ENCODE assay signal across 1 fruit fly cellular context in the genomic region with DNA sequence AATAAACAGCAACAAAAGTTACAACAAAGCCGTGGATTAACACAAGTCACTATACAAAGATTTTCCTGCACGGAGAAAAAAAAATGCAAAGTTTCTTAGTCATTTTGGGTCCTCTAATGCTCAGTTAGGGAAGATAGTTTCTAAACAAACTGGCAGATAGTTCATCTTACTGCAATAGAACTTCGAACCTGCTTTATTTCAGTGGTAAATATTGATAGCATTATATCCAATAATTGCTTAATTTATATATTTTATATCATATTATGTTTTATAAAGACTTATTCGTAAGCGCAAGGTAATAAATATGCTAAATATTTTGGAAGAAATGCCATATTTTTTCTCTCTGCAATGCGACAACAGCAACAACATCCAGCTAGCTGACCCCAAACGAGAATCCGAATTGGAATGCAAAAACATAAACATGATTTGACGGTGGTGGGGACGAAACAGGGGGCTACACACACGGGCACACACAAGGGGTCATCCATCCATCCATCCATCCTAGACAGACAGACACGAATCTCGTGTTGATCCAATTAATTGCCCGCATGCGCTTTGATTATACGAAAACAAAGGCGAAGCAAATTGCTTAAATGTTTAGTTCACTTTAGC.
TF ChIP-seq lines count a peak whose summit lies in the region.

No protein-coding gene starts in this region.

TF ChIP-seq in whole organism, embryonic, 481 proteins besides CTCF, POLR2A, EP300 and RAD21 (continued from another document and continues in another):
- TF ChIP-seq Poxn (GFP tag; IDR thresholded peaks at IDR 0.05; lab: Robert Waterston, UW) (no peak), eve (GFP tag; optimal IDR thresholded peaks at IDR 0.05; lab: Kevin White, UChicago) (no peak), Mrtf (GFP tag; IDR thresholded peaks at IDR 0.05; lab: Robert Waterston, UW) (0 out of 3 replicates have a peak, but pooled peaks have one; percentile 26), Chrac-16 (GFP tag; optimal IDR thresholded peaks at IDR 0.05; lab: Kevin White, UChicago) (peak; percentile 36), Hey (tag; optimal IDR thresholded peaks at IDR 0.05; lab: Kevin White, UChicago) (no peak), esg (GFP tag; conservative IDR thresholded peaks at IDR 0.05; lab: Robert Waterston, UW) (peak; percentile 79), CG7928 (GFP tag; optimal IDR thresholded peaks at IDR 0.05; lab: Kevin White, UChicago) (no peak), CG18599 (GFP tag; optimal IDR thresholded peaks at IDR 0.05; lab: Kevin White, UChicago) (peak; percentile 57), crol (GFP tag; IDR thresholded peaks at IDR 0.05; lab: Robert Waterston, UW) (0 out of 2 replicates have a peak, but pooled peaks have one; percentile 26), ash1 (GFP tag; optimal IDR thresholded peaks at IDR 0.05; lab: Kevin White, UChicago) (no peak), CG17385 (GFP tag; optimal IDR thresholded peaks at IDR 0.05; lab: Kevin White, UChicago) (peak; percentile 43), BEAF-32 (GFP tag; optimal IDR thresholded peaks at IDR 0.05; lab: Kevin White, UChicago) (no peak), CG14860 (GFP tag; IDR thresholded peaks at IDR 0.05; lab: Robert Waterston, UW; ENCODE audit: partially characterized antibody) (no peak), CG16779 (GFP tag; IDR thresholded peaks at IDR 0.05; lab: Robert Waterston, UW) (no peak), stc (GFP tag; IDR thresholded peaks at IDR 0.05; lab: Robert Waterston, UW) (peak; percentile 68; the same call in 1 of the 2 replicates), NK7.1 (GFP tag; optimal IDR thresholded peaks at IDR 0.05; lab: Kevin White, UChicago) (no peak), CG5953 (GFP tag; IDR thresholded peaks at IDR 0.05; lab: Robert Waterston, UW) (no peak), CG2875 (GFP tag; optimal IDR thresholded peaks at IDR 0.05; lab: Kevin White, UChicago) (peak; percentile 58), CG6854 (GFP tag; optimal IDR thresholded peaks at IDR 0.05; lab: Kevin White, UChicago) (peak; percentile 3), CG34376 (GFP tag; optimal IDR thresholded peaks at IDR 0.05; lab: Kevin White, UChicago) (no peak), chm (GFP tag; IDR thresholded peaks at IDR 0.05; lab: Robert Waterston, UW) (no peak), CG8281 (tag; optimal IDR thresholded peaks at IDR 0.05; lab: Kevin White, UChicago) (peak; percentile 42), sisA (GFP tag; IDR thresholded peaks at IDR 0.05; lab: Robert Waterston, UW) (peak; percentile 51), ttk (GFP tag; IDR thresholded peaks at IDR 0.05; lab: Robert Waterston, UW) (no peak), Aef1 (GFP tag; IDR thresholded peaks at IDR 0.05; lab: Robert Waterston, UW) (peak; percentile 62; the same call in 2 of the 3 replicates), z (GFP tag; IDR thresholded peaks at IDR 0.05; lab: Robert Waterston, UW) (no peak), Hr51 (GFP tag; optimal IDR thresholded peaks at IDR 0.05; lab: Kevin White, UChicago) (peak in 1 of 2 experiments; percentile 85), CG15269 (tag; optimal IDR thresholded peaks at IDR 0.05; lab: Kevin White, UChicago) (peak; percentile 81), jumu (GFP tag; optimal IDR thresholded peaks at IDR 0.05; lab: Kevin White, UChicago) (no peak), CG5245 (GFP tag; optimal IDR thresholded peaks at IDR 0.05; lab: Kevin White, UChicago) (peak; percentile 31), psq (GFP tag; optimal IDR thresholded peaks at IDR 0.05; lab: Kevin White, UChicago) (no peak), Max (GFP tag; optimal IDR thresholded peaks at IDR 0.05; lab: Kevin White, UChicago) (no peak), CG7271 (tag; optimal IDR thresholded peaks at IDR 0.05; lab: Kevin White, UChicago) (no peak), ara (GFP tag; IDR thresholded peaks at IDR 0.05; lab: Robert Waterston, UW) (no peak), Dbx (GFP tag; IDR thresholded peaks at IDR 0.05; lab: Robert Waterston, UW) (no peak), Deaf1 (tag; optimal IDR thresholded peaks at IDR 0.05; lab: Kevin White, UChicago) (peak; percentile 29), TFAM (GFP tag; optimal IDR thresholded peaks at IDR 0.05; lab: Kevin White, UChicago) (no peak), CG8359 (GFP tag; optimal IDR thresholded peaks at IDR 0.05; lab: Kevin White, UChicago; ENCODE audit: borderline replicate concordance) (peak; percentile 50), CG11696 (GFP tag; IDR thresholded peaks at IDR 0.05; lab: Robert Waterston, UW) (0 out of 2 replicates have a peak, but pooled peaks have one; percentile 46), seq (GFP tag; IDR thresholded peaks at IDR 0.05; lab: Robert Waterston, UW) (peak; percentile 75; the same call in 1 of the 2 replicates), CG7357 (GFP tag; IDR thresholded peaks at IDR 0.05; lab: Robert Waterston, UW) (peak; percentile 62; the same call in 2 of the 3 replicates), Fer1 (GFP tag; optimal IDR thresholded peaks at IDR 0.05; lab: Kevin White, UChicago) (peak; percentile 62), CG3163 (GFP tag; optimal IDR thresholded peaks at IDR 0.05; lab: Kevin White, UChicago) (no peak), CG1529 (GFP tag; optimal IDR thresholded peaks at IDR 0.05; lab: Kevin White, UChicago) (peak; percentile 47), CG7839 (tag; optimal IDR thresholded peaks at IDR 0.05; lab: Kevin White, UChicago) (peak; percentile 85), pb (GFP tag; optimal IDR thresholded peaks at IDR 0.05; lab: Kevin White, UChicago) (no peak), wor (GFP tag; IDR thresholded peaks at IDR 0.05; lab: Robert Waterston, UW) (peak; percentile 45; the same call in 1 of the 2 replicates), CG11456 (GFP tag; IDR thresholded peaks at IDR 0.05; lab: Robert Waterston, UW) (no peak), twi (tag; optimal IDR thresholded peaks at IDR 0.05; lab: Kevin White, UChicago) (peak; percentile 23), Awh (GFP tag; IDR thresholded peaks at IDR 0.05; lab: Robert Waterston, UW) (no peak), jing (GFP tag; optimal IDR thresholded peaks at IDR 0.05; lab: Kevin White, UChicago) (peak; percentile 34), mam (GFP tag; optimal IDR thresholded peaks at IDR 0.05; lab: Kevin White, UChicago) (no peak), bsh (GFP tag; optimal IDR thresholded peaks at IDR 0.05; lab: Kevin White, UChicago) (peak in 1 of 2 experiments; percentile 74), CG10959 (GFP tag; IDR thresholded peaks at IDR 0.05; lab: Robert Waterston, UW) (no peak), H2.0 (GFP tag; IDR thresholded peaks at IDR 0.05; lab: Robert Waterston, UW) (peak; percentile 36), vfl (GFP tag; optimal IDR thresholded peaks at IDR 0.05; lab: Kevin White, UChicago) (no peak), Side (GFP tag; optimal IDR thresholded peaks at IDR 0.05; lab: Kevin White, UChicago) (no peak), disco-r (GFP tag; optimal IDR thresholded peaks at IDR 0.05; lab: Kevin White, UChicago) (no peak), C15 (GFP tag; IDR thresholded peaks at IDR 0.05; lab: Robert Waterston, UW) (no peak), CG4424 (GFP tag; optimal IDR thresholded peaks at IDR 0.05; lab: Kevin White, UChicago) (peak; percentile 75), CG34224 (GFP tag; IDR thresholded peaks at IDR 0.05; lab: Robert Waterston, UW; ENCODE audit: partially characterized antibody) (no peak), Nf-YB (GFP tag; optimal IDR thresholded peaks at IDR 0.05; lab: Kevin White, UChicago) (peak; percentile 43), mirr (GFP tag; optimal IDR thresholded peaks at IDR 0.05; lab: Kevin White, UChicago) (no peak), Drgx (GFP tag; IDR thresholded peaks at IDR 0.05; lab: Robert Waterston, UW) (no peak), crp (GFP tag; optimal IDR thresholded peaks at IDR 0.05; lab: Kevin White, UChicago) (no peak), HmgD (GFP tag; optimal IDR thresholded peaks at IDR 0.05; lab: Kevin White, UChicago) (no peak), p53 (GFP tag; optimal IDR thresholded peaks at IDR 0.05; lab: Kevin White, UChicago) (no peak), CG6654 (GFP tag; optimal IDR thresholded peaks at IDR 0.05; lab: Kevin White, UChicago) (peak; percentile 20), ken (GFP tag; IDR thresholded peaks at IDR 0.05; lab: Robert Waterston, UW) (no peak), CG10431 (GFP tag; optimal IDR thresholded peaks at IDR 0.05; lab: Kevin White, UChicago) (no peak), Xbp1 (GFP tag; optimal IDR thresholded peaks at IDR 0.05; lab: Kevin White, UChicago) (peak; percentile 68), yki (optimal IDR thresholded peaks at IDR 0.05; lab: Kevin White, UChicago) (no peak), pita (GFP tag; optimal IDR thresholded peaks at IDR 0.05; lab: Kevin White, UChicago) (no peak), gsb-n (tag; optimal IDR thresholded peaks at IDR 0.05; lab: Kevin White, UChicago) (peak; percentile 51), chn (GFP tag; optimal IDR thresholded peaks at IDR 0.05; lab: Kevin White, UChicago) (no peak), CG32767 (GFP tag; IDR thresholded peaks at IDR 0.05; lab: Robert Waterston, UW) (peak; percentile 60; the same call in 1 of the 2 replicates), MESR4 (GFP tag; optimal IDR thresholded peaks at IDR 0.05; lab: Kevin White, UChicago) (no peak), CG11723 (GFP tag; optimal IDR thresholded peaks at IDR 0.05; lab: Kevin White, UChicago) (peak; percentile 21), CG15479 (GFP tag; optimal IDR thresholded peaks at IDR 0.05; lab: Kevin White, UChicago) (no peak), chif (GFP tag; optimal IDR thresholded peaks at IDR 0.05; lab: Kevin White, UChicago) (peak in 1 of 2 experiments; percentile 28), fd102C (GFP tag; optimal IDR thresholded peaks at IDR 0.05; lab: Kevin White, UChicago) (no peak), CG4282 (GFP tag; optimal IDR thresholded peaks at IDR 0.05; lab: Kevin White, UChicago) (no peak), bigmax (GFP tag; optimal IDR thresholded peaks at IDR 0.05; lab: Kevin White, UChicago) (no peak), CG7786 (GFP tag; optimal IDR thresholded peaks at IDR 0.05; lab: Kevin White, UChicago) (no peak), Dfd (GFP tag; optimal IDR thresholded peaks at IDR 0.05; lab: Kevin White, UChicago) (no peak), CG6175 (GFP tag; IDR thresholded peaks at IDR 0.05; lab: Robert Waterston, UW) (no peak), Scr (GFP tag; IDR thresholded peaks at IDR 0.05; lab: Robert Waterston, UW; ENCODE audit: partially characterized antibody) (no peak), CG9727 (GFP tag; optimal IDR thresholded peaks at IDR 0.05; lab: Kevin White, UChicago) (peak; percentile 52), Ptx1 (GFP tag; IDR thresholded peaks at IDR 0.05; lab: Robert Waterston, UW) (peak; percentile 77), gfzf (GFP tag; optimal IDR thresholded peaks at IDR 0.05; lab: Kevin White, UChicago) (no peak), unpg (GFP tag; optimal IDR thresholded peaks at IDR 0.05; lab: Kevin White, UChicago) (peak; percentile 71), CG17568 (GFP tag; optimal IDR thresholded peaks at IDR 0.05; lab: Kevin White, UChicago) (peak; percentile 2), corto (GFP tag; optimal IDR thresholded peaks at IDR 0.05; lab: Kevin White, UChicago) (no peak), Tbp (GFP tag; optimal IDR thresholded peaks at IDR 0.05; lab: Kevin White, UChicago) (no peak), lbe (GFP tag; optimal IDR thresholded peaks at IDR 0.05; lab: Kevin White, UChicago) (no peak), NC2α (GFP tag; optimal IDR thresholded peaks at IDR 0.05; lab: Kevin White, UChicago) (no peak), kah (GFP tag; optimal IDR thresholded peaks at IDR 0.05; lab: Kevin White, UChicago) (no peak), nerfin-1 (tag; optimal IDR thresholded peaks at IDR 0.05; lab: Kevin White, UChicago) (peak; percentile 51), Hsf (GFP tag; optimal IDR thresholded peaks at IDR 0.05; lab: Kevin White, UChicago) (no peak), sd (tag; optimal IDR thresholded peaks at IDR 0.05; lab: Kevin White, UChicago) (peak; percentile 67), hth (optimal IDR thresholded peaks at IDR 0.05; lab: Kevin White, UChicago) (no peak), Hr78 (GFP tag; optimal IDR thresholded peaks at IDR 0.05; lab: Kevin White, UChicago) (peak in 1 of 2 experiments; percentile 89), fd3F (GFP tag; optimal IDR thresholded peaks at IDR 0.05; lab: Kevin White, UChicago) (peak; percentile 44), slbo (GFP tag; IDR thresholded peaks at IDR 0.05; lab: Robert Waterston, UW) (peak; percentile 70), pzg (GFP tag; optimal IDR thresholded peaks at IDR 0.05; lab: Kevin White, UChicago) (no peak), CG32772 (GFP tag; IDR thresholded peaks at IDR 0.05; lab: Robert Waterston, UW) (peak; percentile 66), Meics (GFP tag; optimal IDR thresholded peaks at IDR 0.05; lab: Kevin White, UChicago) (peak; percentile 70), CG13296 (GFP tag; optimal IDR thresholded peaks at IDR 0.05; lab: Kevin White, UChicago) (peak; percentile 56), CG7556 (GFP tag; optimal IDR thresholded peaks at IDR 0.05; lab: Kevin White, UChicago) (peak; percentile 81), ap (GFP tag; IDR thresholded peaks at IDR 0.05; lab: Robert Waterston, UW) (no peak; the same call in 1 of the 2 replicates), B-H1 (GFP tag; IDR thresholded peaks at IDR 0.05; lab: Robert Waterston, UW) (peak; percentile 56), gsb (GFP tag; IDR thresholded peaks at IDR 0.05; lab: Robert Waterston, UW) (peak; percentile 25; the same call in 1 of the 2 replicates), Xrp1 (GFP tag; IDR thresholded peaks at IDR 0.05; lab: Robert Waterston, UW) (peak; percentile 68), rib (GFP tag; IDR thresholded peaks at IDR 0.05; lab: Robert Waterston, UW) (no peak), CG6791 (GFP tag; IDR thresholded peaks at IDR 0.05; lab: Robert Waterston, UW; ENCODE audit: partially characterized antibody) (no peak), ci (GFP tag; IDR thresholded peaks at IDR 0.05; lab: Robert Waterston, UW) (0 out of 3 replicates have a peak, but pooled peaks have one; percentile 42), dati (GFP tag; IDR thresholded peaks at IDR 0.05; lab: Robert Waterston, UW) (no peak), exex (tag; optimal IDR thresholded peaks at IDR 0.05; lab: Kevin White, UChicago) (no peak), Ets65A (GFP tag; lab: Kevin White, UChicago) (peak; percentile 91), Vsx1 (GFP tag; optimal IDR thresholded peaks at IDR 0.05; lab: Kevin White, UChicago) (peak; percentile 55), scrt (GFP tag; optimal IDR thresholded peaks at IDR 0.05; lab: Kevin White, UChicago) (peak; percentile 49), CG5180 (GFP tag; optimal IDR thresholded peaks at IDR 0.05; lab: Kevin White, UChicago) (peak; percentile 4), Dll (GFP tag; IDR thresholded peaks at IDR 0.05; lab: Robert Waterston, UW; ENCODE audit: partially characterized antibody) (no peak), MBD-R2 (GFP tag; IDR thresholded peaks at IDR 0.05; lab: Robert Waterston, UW) (no peak), CG12299 (tag; optimal IDR thresholded peaks at IDR 0.05; lab: Kevin White, UChicago) (peak; percentile 21), GATAe (GFP tag; conservative IDR thresholded peaks at IDR 0.05; lab: Robert Waterston, UW) (no peak)
